Worm (Caenorhabditis elegans) whole organism, L4/young adult: ENCODE data around the gene srx-58.

Experiments
- dao-5 ChIP-seq: sonication (generic microtip); optimal IDR thresholded peaks from 2 replicates; lab custom pipeline; 2016; ENCODE audit warnings: missing genotype, missing genetic modification characterization, moderate library complexity, missing compliant biosample characterization
- him-1 ChIP-seq: sonication (generic microtip); optimal IDR thresholded peaks from 2 replicates; lab custom pipeline; 2016; ENCODE audit warnings: missing genotype, missing genetic modification reagents, missing genetic modification characterization, missing compliant biosample characterization

DNA sequence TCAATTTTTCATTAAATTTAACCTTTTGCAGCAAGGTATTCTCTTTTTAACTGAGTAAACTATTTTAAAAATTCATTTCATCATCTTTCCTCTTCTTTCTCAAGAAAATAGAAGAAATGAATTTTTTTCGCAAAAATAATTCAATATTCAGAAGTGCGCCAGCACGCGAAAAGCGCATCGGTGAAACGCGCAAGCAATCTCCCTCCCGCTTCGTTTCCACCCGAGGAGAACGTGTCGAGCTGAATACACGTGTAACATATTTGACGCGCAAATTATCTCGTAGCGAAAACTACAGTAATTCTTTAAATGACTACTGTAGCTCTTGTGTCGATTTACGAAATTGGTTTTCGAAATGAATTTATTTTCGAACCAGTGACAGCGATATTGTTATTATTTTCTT, 39.6 kb downstream of the srx-58 start:
- TF ChIP-seq him-1 (tag; lab: Kevin White, UChicago), result no peak
- no peak for TF ChIP-seq dao-5 (tag; lab: Kevin White, UChicago)
